Worm (Caenorhabditis elegans) whole organism, L4/young adult: ENCODE results near the gene rbc-1.

Experiments
- W03F9.2 ChIP-seq: fragments of 150-350 bp; optimal IDR thresholded peaks from 2 replicates; lab custom pipeline; 2014; ENCODE audit warnings: missing biosample characterization, missing genetic modification characterization
- him-1 ChIP-seq: sonication (generic microtip); optimal IDR thresholded peaks from 2 replicates; lab custom pipeline; 2016; ENCODE audit warnings: missing genotype, missing genetic modification reagents, missing genetic modification characterization, missing compliant biosample characterization

DNA sequence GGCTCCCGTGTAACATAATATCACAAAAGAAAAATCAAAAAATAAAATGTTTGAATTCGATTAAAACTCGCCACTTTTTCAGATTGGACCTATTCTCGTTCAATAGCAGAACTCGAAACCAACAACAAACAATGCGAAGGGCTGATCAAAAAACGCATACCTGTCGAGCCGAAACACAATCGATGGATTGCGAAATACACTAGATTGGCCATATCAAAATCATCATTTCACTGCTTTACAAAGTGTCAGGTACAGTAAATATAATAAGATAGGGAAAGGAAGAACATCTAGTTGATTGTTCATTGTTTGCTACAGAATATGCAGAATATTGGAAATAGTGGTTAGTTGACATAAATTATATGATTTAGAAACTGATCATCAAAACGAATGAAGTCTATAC is 3.4 kb upstream of the rbc-1 start:
- TF ChIP-seq him-1 (tag; lab: Kevin White, UChicago) = no peak
- TF ChIP-seq W03F9.2 (tag; lab: Kevin White, UChicago) = no peak
